Fruit fly (Drosophila melanogaster): Measurements from ENCODE around the gene Ir7f.
A peak's percentile ranks its signal among the peaks of the same experiment; 100 is the strongest.

Gene Ir7f

dm6 chrX:7883926-7884325, at the start of gene Ir7f:
Gene Ir7f (minus strand): TSS chrX:7884026.
- TF ChIP-seq CG8478 (optimal IDR thresholded peaks at IDR 0.05), result no peak
- no peak for TF ChIP-seq pan (optimal IDR thresholded peaks at IDR 0.05)
- no peak for TF ChIP-seq psq (optimal IDR thresholded peaks at IDR 0.05)
- no peak for TF ChIP-seq Dll (optimal IDR thresholded peaks at IDR 0.05)

dm6 chrX:7933210-7933915, 49.5 kb upstream of the Ir7f start, which contains the start of the genes Dhdds and RpS14a:
Gene Dhdds (minus strand): TSS chrX:7933351.
Gene RpS14a (plus strand): TSS chrX:7933742.
- no peak for TF ChIP-seq psq (optimal IDR thresholded peaks at IDR 0.05)
- no peak for TF ChIP-seq EcR (GFP tag; optimal IDR thresholded peaks at IDR 0.05)
- TF ChIP-seq CG8478 (optimal IDR thresholded peaks at IDR 0.05), result no peak
- TF ChIP-seq Dll (optimal IDR thresholded peaks at IDR 0.05), result no peak
- no peak for TF ChIP-seq pan (optimal IDR thresholded peaks at IDR 0.05)
- TF ChIP-seq usp (GFP tag; optimal IDR thresholded peaks at IDR 0.05), result no peak

dm6 chrX:7931028-7931549, 47.3 kb upstream of the Ir7f start, which contains the start of gene mahe:
Gene mahe (minus strand): TSS chrX:7931382.
- TF ChIP-seq pan (optimal IDR thresholded peaks at IDR 0.05) (no peak), CG8478 (optimal IDR thresholded peaks at IDR 0.05) (no peak), psq (optimal IDR thresholded peaks at IDR 0.05) (no peak), Dll (optimal IDR thresholded peaks at IDR 0.05) (no peak), EcR (GFP tag; optimal IDR thresholded peaks at IDR 0.05) (no peak), usp (GFP tag; optimal IDR thresholded peaks at IDR 0.05) (no peak)

- TF ChIP-seq CG8478 (optimal IDR thresholded peaks at IDR 0.05) (peak; percentile 0), Dll (optimal IDR thresholded peaks at IDR 0.05) (peak; percentile 84), psq (optimal IDR thresholded peaks at IDR 0.05) (no peak)
Observed at dm6 chrX:7930236-7931027, 46.6 kb upstream of the Ir7f start.

dm6 chrX:7924913-7925312, 41.1 kb upstream of the Ir7f start:
- TF ChIP-seq EcR (GFP tag; optimal IDR thresholded peaks at IDR 0.05), result no peak
- no peak for TF ChIP-seq Dll (optimal IDR thresholded peaks at IDR 0.05)
- no peak for TF ChIP-seq psq (optimal IDR thresholded peaks at IDR 0.05)
- TF ChIP-seq CG8478 (optimal IDR thresholded peaks at IDR 0.05), result no peak
- no peak for TF ChIP-seq pan (optimal IDR thresholded peaks at IDR 0.05)
- no peak for TF ChIP-seq usp (GFP tag; optimal IDR thresholded peaks at IDR 0.05)

- no peak for TF ChIP-seq Dll (optimal IDR thresholded peaks at IDR 0.05)
- TF ChIP-seq pan (optimal IDR thresholded peaks at IDR 0.05), result no peak
- no peak for TF ChIP-seq psq (optimal IDR thresholded peaks at IDR 0.05)
- TF ChIP-seq usp (GFP tag; optimal IDR thresholded peaks at IDR 0.05), result no peak
- no peak for TF ChIP-seq CG8478 (optimal IDR thresholded peaks at IDR 0.05)
- TF ChIP-seq EcR (GFP tag; optimal IDR thresholded peaks at IDR 0.05), result no peak
Observed at dm6 chrX:7923063-7923462, 39.2 kb upstream of the Ir7f start.

- TF ChIP-seq EcR (GFP tag; optimal IDR thresholded peaks at IDR 0.05) (no peak), pan (optimal IDR thresholded peaks at IDR 0.05) (no peak), CG8478 (optimal IDR thresholded peaks at IDR 0.05) (no peak), psq (optimal IDR thresholded peaks at IDR 0.05) (no peak), Dll (optimal IDR thresholded peaks at IDR 0.05) (no peak), usp (GFP tag; optimal IDR thresholded peaks at IDR 0.05) (no peak)
Observed at dm6 chrX:7920081-7920688, 36.4 kb upstream of the Ir7f start, which contains the start of the genes hdm and Ykt6. Gene hdm (minus strand): TSS chrX:7920131. Gene Ykt6 (plus strand): TSS chrX:7920409.

- TF ChIP-seq Dll (optimal IDR thresholded peaks at IDR 0.05) (no peak), EcR (GFP tag; optimal IDR thresholded peaks at IDR 0.05) (no peak), psq (optimal IDR thresholded peaks at IDR 0.05) (no peak), CG8478 (optimal IDR thresholded peaks at IDR 0.05) (no peak)
Observed at dm6 chrX:7911983-7912630, 28.3 kb upstream of the Ir7f start, which contains the start of gene snz. Gene snz (plus strand): TSS chrX:7912089.

dm6 chrX:7909482-7909881, 25.7 kb upstream of the Ir7f start:
- TF ChIP-seq pan (optimal IDR thresholded peaks at IDR 0.05) (no peak), EcR (GFP tag; optimal IDR thresholded peaks at IDR 0.05) (no peak), usp (GFP tag; optimal IDR thresholded peaks at IDR 0.05) (no peak), Dll (optimal IDR thresholded peaks at IDR 0.05) (no peak), CG8478 (optimal IDR thresholded peaks at IDR 0.05) (no peak), psq (optimal IDR thresholded peaks at IDR 0.05) (no peak)

- TF ChIP-seq psq (optimal IDR thresholded peaks at IDR 0.05) (no peak), usp (GFP tag; optimal IDR thresholded peaks at IDR 0.05) (no peak), pan (optimal IDR thresholded peaks at IDR 0.05) (no peak), Dll (optimal IDR thresholded peaks at IDR 0.05) (no peak)
Observed at dm6 chrX:7909069-7909389, 25.2 kb upstream of the Ir7f start.

- TF ChIP-seq EcR (GFP tag; optimal IDR thresholded peaks at IDR 0.05), result no peak
- TF ChIP-seq pan (optimal IDR thresholded peaks at IDR 0.05), result no peak
Observed at dm6 chrX:7908239-7909068, 24.6 kb upstream of the Ir7f start, which contains the start of the genes dpr14 and spidey. Gene dpr14 (minus strand): TSS chrX:7908286. Gene spidey (plus strand): TSS chrX:7908931.
